Worm (Caenorhabditis elegans) whole organism, L4/young adult: ENCODE data around the gene F31D5.6.

Source experiments
- W03F9.2 ChIP-seq: fragments of 150-350 bp; optimal IDR thresholded peaks from 2 replicates; lab custom pipeline; 2014; ENCODE audit warnings: missing biosample characterization, missing genetic modification characterization
- him-1 ChIP-seq: sonication (generic microtip); optimal IDR thresholded peaks from 2 replicates; lab custom pipeline; 2016; ENCODE audit warnings: missing genotype, missing genetic modification reagents, missing genetic modification characterization, missing compliant biosample characterization

DNA sequence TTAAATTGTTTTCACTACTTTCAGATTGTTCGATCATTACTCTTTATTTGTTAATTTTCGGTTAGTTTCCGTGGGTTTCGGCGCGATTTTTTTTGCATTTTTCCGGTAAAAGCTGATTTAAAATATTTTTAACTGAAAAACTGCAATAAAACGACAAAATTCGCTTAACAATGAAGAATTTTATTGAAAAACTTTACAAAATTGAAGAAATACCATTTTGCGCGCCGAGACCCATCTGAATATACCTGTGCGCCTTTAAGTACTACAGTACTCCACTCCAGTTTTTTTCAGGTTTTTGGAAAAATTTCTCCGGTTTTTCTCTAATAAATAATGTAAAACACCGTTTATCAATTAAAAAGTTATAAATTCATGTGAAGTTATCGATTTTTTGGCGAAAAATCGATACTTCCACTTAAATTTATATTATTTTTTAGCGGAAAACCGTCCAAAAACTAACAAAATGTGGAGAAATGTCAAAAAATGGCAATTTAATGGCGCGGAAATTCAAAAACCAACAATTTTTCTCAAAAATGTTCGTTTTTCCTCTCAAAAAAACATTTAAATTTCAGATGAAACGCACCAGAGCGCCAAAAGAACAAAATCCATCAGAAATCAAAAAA is 21.4 kb downstream of the F31D5.6 start, which contains the start of gene C16A11.10:
- TF ChIP-seq him-1 (no peak), W03F9.2 (tag; lab: Kevin White, UChicago) (no peak)
